Fruit fly (Drosophila melanogaster): Measurements from ENCODE around the gene eIF4EHP.

eIF4EHP gene

dm6 chr3R:24141013-24141592 lies 32.3 kb upstream of the eIF4EHP start, which contains the start of gene Kal1 (continued):
- TF ChIP-seq CG6254 (GFP tag; optimal IDR thresholded peaks at IDR 0.05) (peak; percentile 95), CG11695 (GFP tag; IDR thresholded peaks at IDR 0.05) (peak; percentile 95), ash1 (GFP tag; optimal IDR thresholded peaks at IDR 0.05) (no peak), Jarid2 (GFP tag; optimal IDR thresholded peaks at IDR 0.05) (peak; percentile 69), disco-r (GFP tag; optimal IDR thresholded peaks at IDR 0.05) (no peak), mld (GFP tag; IDR thresholded peaks at IDR 0.05; ENCODE audit: partially characterized antibody) (no peak), CHES-1-like (GFP tag; optimal IDR thresholded peaks at IDR 0.05) (no peak), NFAT (GFP tag; IDR thresholded peaks at IDR 0.05) (peak; percentile 44; the same call in 1 of the 2 replicates), CG11723 (GFP tag; optimal IDR thresholded peaks at IDR 0.05) (peak; percentile 91), CG30020 (tag; optimal IDR thresholded peaks at IDR 0.05) (peak; percentile 64), MTF-1 (GFP tag; optimal IDR thresholded peaks at IDR 0.05; ENCODE audit: borderline replicate concordance) (peak; percentile 78), sens (GFP tag) (peak; percentile 96), CG6689 (GFP tag; IDR thresholded peaks at IDR 0.05) (peak; percentile 91), CG6175 (GFP tag; IDR thresholded peaks at IDR 0.05) (peak; percentile 58; the same call in 2 of the 3 replicates), gt (GFP tag; IDR thresholded peaks at IDR 0.05) (peak; percentile 60; the same call in 1 of the 2 replicates), run (tag; optimal IDR thresholded peaks at IDR 0.05) (peak; percentile 91), schlank (tag; optimal IDR thresholded peaks at IDR 0.05) (peak; percentile 46), CG31388 (GFP tag; optimal IDR thresholded peaks at IDR 0.05) (peak; percentile 58), CG33557 (GFP tag; optimal IDR thresholded peaks at IDR 0.05) (peak; percentile 86), CG3838 (GFP tag; optimal IDR thresholded peaks at IDR 0.05) (no peak), E2f1 (GFP tag; IDR thresholded peaks at IDR 0.05) (peak; percentile 88), Hand (GFP tag; optimal IDR thresholded peaks at IDR 0.05) (peak; percentile 73), CG13624 (GFP tag; optimal IDR thresholded peaks at IDR 0.05) (no peak), CG14710 (tag; optimal IDR thresholded peaks at IDR 0.05) (peak; percentile 89), Dbx (GFP tag; IDR thresholded peaks at IDR 0.05) (peak; percentile 71), CG32532 (GFP tag; IDR thresholded peaks at IDR 0.05) (peak; percentile 87), CG34422 (GFP tag; IDR thresholded peaks at IDR 0.05) (peak; percentile 90), aop (GFP tag; IDR thresholded peaks at IDR 0.05) (0 out of 2 replicates have a peak, but pooled peaks have one; percentile 28), Ets97D (GFP tag; optimal IDR thresholded peaks at IDR 0.05) (no peak), pita (GFP tag; optimal IDR thresholded peaks at IDR 0.05) (no peak), phol (tag; optimal IDR thresholded peaks at IDR 0.05) (peak; percentile 93), CG9609 (GFP tag; optimal IDR thresholded peaks at IDR 0.05) (no peak), CG10267 (tag; optimal IDR thresholded peaks at IDR 0.05) (peak; percentile 91), CG3995 (GFP tag; optimal IDR thresholded peaks at IDR 0.05) (peak; percentile 25), CG17568 (GFP tag; optimal IDR thresholded peaks at IDR 0.05) (peak; percentile 89), CG11093 (GFP tag; IDR thresholded peaks at IDR 0.05) (peak; percentile 84), Mad (GFP tag; optimal IDR thresholded peaks at IDR 0.05) (peak; percentile 22), sr (GFP tag; IDR thresholded peaks at IDR 0.05) (peak; percentile 44; the same call in 1 of the 3 replicates), yki (optimal IDR thresholded peaks at IDR 0.05) (no peak), kah (GFP tag; optimal IDR thresholded peaks at IDR 0.05) (peak; percentile 90), CG12219 (GFP tag; optimal IDR thresholded peaks at IDR 0.05) (peak; percentile 93), Nf-YC (tag; optimal IDR thresholded peaks at IDR 0.05) (peak; percentile 67), Hr78 (GFP tag; optimal IDR thresholded peaks at IDR 0.05) (peak in 1 of 2 experiments; percentile 82), CG1529 (GFP tag; optimal IDR thresholded peaks at IDR 0.05) (peak; percentile 94), gce (GFP tag; IDR thresholded peaks at IDR 0.05) (peak; percentile 86), Lhr (GFP tag; optimal IDR thresholded peaks at IDR 0.05) (peak; percentile 86), CG7963 (GFP tag; IDR thresholded peaks at IDR 0.05; ENCODE audit: partially characterized antibody) (no peak), CG4282 (GFP tag; optimal IDR thresholded peaks at IDR 0.05) (no peak), trem (tag; optimal IDR thresholded peaks at IDR 0.05) (peak; percentile 93), CG12104 (GFP tag; optimal IDR thresholded peaks at IDR 0.05) (peak; percentile 80)
